Worm (Caenorhabditis elegans): ENCODE measurements around the gene pmpl-1.

pmpl-1 gene

ce11 chrX:3821609-3822008 is 33.8 kb downstream of the pmpl-1 start:
- TF ChIP-seq nhr-11 (tag; optimal IDR thresholded peaks at IDR 0.05): no peak
- no peak for TF ChIP-seq unc-62 (GFP tag; optimal IDR thresholded peaks at IDR 0.05)
- TF ChIP-seq elt-3 (tag; optimal IDR thresholded peaks at IDR 0.05): no peak
- TF ChIP-seq ZK546.5 (tag; optimal IDR thresholded peaks at IDR 0.05): no peak
- no peak for TF ChIP-seq snpc-4 (tag; optimal IDR thresholded peaks at IDR 0.05)
- no peak for TF ChIP-seq crh-2 (tag; optimal IDR thresholded peaks at IDR 0.05)
- no peak for TF ChIP-seq ztf-4 (tag; optimal IDR thresholded peaks at IDR 0.05)
- TF ChIP-seq lsy-2 (tag; optimal IDR thresholded peaks at IDR 0.05): no peak
- no peak for TF ChIP-seq nhr-23 (tag; optimal IDR thresholded peaks at IDR 0.05)

ce11 chrX:3822061-3822460 is 34.2 kb downstream of the pmpl-1 start:
- TF ChIP-seq sma-9 (GFP tag; optimal IDR thresholded peaks at IDR 0.05) (peak; percentile 4), sma-9 (tag; optimal IDR thresholded peaks at IDR 0.05) (no peak), crh-2 (tag; optimal IDR thresholded peaks at IDR 0.05) (peak; percentile 3), nhr-77 (tag; optimal IDR thresholded peaks at IDR 0.05) (no peak), nhr-129 (tag; optimal IDR thresholded peaks at IDR 0.05) (peak; percentile 62), ztf-4 (tag; optimal IDR thresholded peaks at IDR 0.05) (no peak)

ce11 chrX:3823869-3824268 is 36.0 kb downstream of the pmpl-1 start:
- TF ChIP-seq elt-1 (tag; optimal IDR thresholded peaks at IDR 0.05): no peak
- TF ChIP-seq nhr-11 (tag; optimal IDR thresholded peaks at IDR 0.05): no peak
- peak in 1 of 2 experiments; percentile 2 for TF ChIP-seq lsy-2 (tag; optimal IDR thresholded peaks at IDR 0.05)
- TF ChIP-seq sma-3 (GFP tag; optimal IDR thresholded peaks at IDR 0.05): peak; percentile 68
- no peak for TF ChIP-seq sem-4 (tag; optimal IDR thresholded peaks at IDR 0.05)
- TF ChIP-seq fos-1 (tag; optimal IDR thresholded peaks at IDR 0.05): peak; percentile 91
- peak; percentile 71 for TF ChIP-seq F13H6.1 (tag; optimal IDR thresholded peaks at IDR 0.05)
- no peak for TF ChIP-seq ztf-11 (tag; optimal IDR thresholded peaks at IDR 0.05)
- TF ChIP-seq gmeb-1 (tag; optimal IDR thresholded peaks at IDR 0.05): peak; percentile 10
- TF ChIP-seq lin-39 (tag; optimal IDR thresholded peaks at IDR 0.05): no peak
- TF ChIP-seq skn-1 (tag; optimal IDR thresholded peaks at IDR 0.05): peak; percentile 15
- no peak for TF ChIP-seq nhr-25 (tag; optimal IDR thresholded peaks at IDR 0.05)
- TF ChIP-seq egl-27 (tag; optimal IDR thresholded peaks at IDR 0.05): no peak
- peak; percentile 78 for TF ChIP-seq crh-2 (tag; optimal IDR thresholded peaks at IDR 0.05)
- no peak for TF ChIP-seq alr-1 (tag; optimal IDR thresholded peaks at IDR 0.05)
- TF ChIP-seq sma-9 (GFP tag; optimal IDR thresholded peaks at IDR 0.05): peak; percentile 88
- TF ChIP-seq sma-9 (tag; optimal IDR thresholded peaks at IDR 0.05): no peak

- TF ChIP-seq dmd-4 (tag; optimal IDR thresholded peaks at IDR 0.05): no peak
- no peak for TF ChIP-seq nhr-6 (tag; optimal IDR thresholded peaks at IDR 0.05)
- peak; percentile 58 for TF ChIP-seq nhr-21 (tag; optimal IDR thresholded peaks at IDR 0.05)
These were observed 36.6 kb downstream of the pmpl-1 start for ce11 chrX:3824443-3824842.

DNA sequence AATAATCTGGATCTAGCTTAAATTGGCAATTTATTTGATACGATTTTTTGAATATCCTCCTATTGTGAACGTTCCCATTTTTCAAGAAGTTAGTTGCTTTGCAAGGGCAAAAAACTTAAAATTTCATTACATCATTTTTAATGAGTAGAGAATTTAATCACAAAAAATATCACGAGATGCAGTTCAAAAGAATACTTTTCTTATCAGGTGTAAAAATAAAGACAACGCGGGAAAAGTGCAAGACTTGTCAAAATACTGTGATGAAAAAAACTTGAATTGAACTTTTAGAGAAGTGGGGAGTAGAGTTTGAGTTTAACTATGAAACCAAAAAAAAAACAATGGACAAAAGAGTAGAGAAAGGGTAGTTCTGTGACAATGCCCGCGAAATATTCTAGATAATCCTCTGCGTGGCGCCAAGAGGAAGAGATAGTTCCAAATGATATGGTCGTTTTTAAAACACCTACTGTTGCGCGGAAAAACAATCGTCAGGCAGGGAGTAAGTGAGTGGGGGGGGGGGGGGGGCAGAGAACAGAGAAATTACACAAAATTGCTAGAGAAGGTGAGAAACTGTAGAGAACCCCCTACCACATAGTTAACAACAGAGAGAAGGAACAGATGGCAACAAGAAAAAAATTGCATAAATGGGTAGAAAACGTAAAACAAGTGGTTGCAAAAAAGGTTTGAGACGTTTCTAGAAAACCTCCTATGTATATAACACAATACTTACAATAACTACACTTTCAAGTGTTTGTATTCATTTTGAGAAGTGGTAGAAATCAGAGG is 37.3 kb downstream of the pmpl-1 start:
- TF ChIP-seq egl-27 (tag; optimal IDR thresholded peaks at IDR 0.05) (no peak), mab-5 (tag; optimal IDR thresholded peaks at IDR 0.05) (no peak), fos-1 (tag; optimal IDR thresholded peaks at IDR 0.05) (peak; percentile 9), crh-2 (tag; optimal IDR thresholded peaks at IDR 0.05) (peak; percentile 50), sma-9 (GFP tag; optimal IDR thresholded peaks at IDR 0.05) (peak; percentile 51), sma-9 (tag; optimal IDR thresholded peaks at IDR 0.05) (no peak)

DNA sequence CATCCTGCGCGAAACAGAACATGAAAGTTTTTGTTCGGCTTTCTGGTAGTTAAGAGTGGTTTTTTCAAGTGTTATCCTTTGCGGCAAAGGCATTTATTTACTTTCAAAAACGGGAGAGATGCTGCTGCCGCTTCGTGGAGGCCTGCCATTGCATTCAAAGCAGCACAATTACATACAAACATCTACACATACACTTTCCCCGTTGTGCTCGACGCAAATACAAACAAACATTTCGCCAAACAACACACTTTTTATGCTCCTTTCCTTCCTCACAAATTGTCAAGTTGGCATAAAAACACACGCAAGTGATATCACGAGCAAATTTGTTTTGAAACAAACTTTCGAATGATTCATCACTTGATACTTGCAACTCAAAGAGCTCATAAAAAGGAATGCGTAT is 38.3 kb downstream of the pmpl-1 start:
- TF ChIP-seq ZK546.5 (tag; optimal IDR thresholded peaks at IDR 0.05) (no peak), nhr-129 (tag; optimal IDR thresholded peaks at IDR 0.05) (peak; percentile 32), F13H6.1 (tag; optimal IDR thresholded peaks at IDR 0.05) (peak; percentile 73)

- TF ChIP-seq nhr-77 (tag; optimal IDR thresholded peaks at IDR 0.05) (no peak), lsy-2 (tag; optimal IDR thresholded peaks at IDR 0.05) (no peak), nhr-237 (tag; optimal IDR thresholded peaks at IDR 0.05) (no peak), lin-11 (tag; optimal IDR thresholded peaks at IDR 0.05) (no peak), unc-62 (GFP tag; optimal IDR thresholded peaks at IDR 0.05) (no peak), nhr-6 (tag; optimal IDR thresholded peaks at IDR 0.05) (no peak), unc-55 (GFP tag; optimal IDR thresholded peaks at IDR 0.05) (no peak)
These were observed 39.0 kb downstream of the pmpl-1 start, which contains the start of gene fkh-9 for ce11 chrX:3826863-3827262. TSS of gene fkh-9 (minus strand) at chrX:3826963.
